Worm (Caenorhabditis elegans) whole organism, L3 larva: ENCODE measurements around the gene ZC250.4.
A peak's percentile ranks its signal among the peaks of the same experiment; 100 is the strongest.

Experiments used
- R02D3.7 ChIP-seq: fragments of 150-350 bp; optimal IDR thresholded peaks from 2 replicates; lab custom pipeline; 2014; ENCODE audit warnings: missing biosample characterization, missing genetic modification characterization
- aly-2 ChIP-seq: fragments of 150-350 bp; optimal IDR thresholded peaks from 2 replicates; lab custom pipeline; 2014; ENCODE audit warnings: missing biosample characterization, missing genetic modification characterization
- ama-1 ChIP-seq: fragments of 150-350 bp; optimal IDR thresholded peaks from 2 replicates; lab custom pipeline; 2018
- ceh-82 ChIP-seq: fragments of 150-350 bp; optimal IDR thresholded peaks from 2 replicates; lab custom pipeline; 2014; ENCODE audit warnings: missing biosample characterization, missing genetic modification characterization
- ceh-9 ChIP-seq: sonication (generic microtip); optimal IDR thresholded peaks from 2 replicates; lab custom pipeline; 2018; ENCODE audit warnings: missing biosample characterization, missing genetic modification characterization
- fkh-10 ChIP-seq: sonication (generic microtip); optimal IDR thresholded peaks from 2 replicates; lab custom pipeline; 2017; ENCODE audit warnings: missing biosample characterization, missing genetic modification reagents, missing genetic modification characterization
- hmg-11 ChIP-seq: sonication (generic microtip); optimal IDR thresholded peaks from 2 replicates; lab custom pipeline; 2016; ENCODE audit warnings: missing genetic modification characterization, missing compliant biosample characterization
- nhr-11 ChIP-seq: fragments of 150-350 bp; optimal IDR thresholded peaks from 2 replicates; lab custom pipeline; 2014; ENCODE audit warnings: missing biosample characterization, missing genetic modification characterization
- nhr-76 ChIP-seq: fragments of 150-350 bp; sonication (generic microtip); optimal IDR thresholded peaks from 5 replicates; lab custom pipeline; 2014; ENCODE audit warnings: missing biosample characterization, missing genetic modification characterization
- pha-4 ChIP-seq: fragments of 150-350 bp; optimal IDR thresholded peaks from 2 replicates; lab custom pipeline; 2014; ENCODE audit warnings: missing biosample characterization, missing genetic modification reagents, missing genetic modification characterization
- sea-2 ChIP-seq: fragments of 150-350 bp; sonication (generic microtip); optimal IDR thresholded peaks from 4 replicates; lab custom pipeline; 2014; ENCODE audit warnings: missing biosample characterization, missing genetic modification reagents, missing genetic modification characterization
- tbx-2 ChIP-seq: sonication (generic microtip); optimal IDR thresholded peaks from 2 replicates; lab custom pipeline; 2016; ENCODE audit warnings: mild to moderate bottlenecking, missing genetic modification characterization, missing compliant biosample characterization
- unc-62 ChIP-seq: fragments of 150-350 bp; sonication (generic microtip); optimal IDR thresholded peaks from 4 replicates; lab custom pipeline; 2014; ENCODE audit warnings: missing biosample characterization, missing genetic modification reagents, missing genetic modification characterization

DNA sequence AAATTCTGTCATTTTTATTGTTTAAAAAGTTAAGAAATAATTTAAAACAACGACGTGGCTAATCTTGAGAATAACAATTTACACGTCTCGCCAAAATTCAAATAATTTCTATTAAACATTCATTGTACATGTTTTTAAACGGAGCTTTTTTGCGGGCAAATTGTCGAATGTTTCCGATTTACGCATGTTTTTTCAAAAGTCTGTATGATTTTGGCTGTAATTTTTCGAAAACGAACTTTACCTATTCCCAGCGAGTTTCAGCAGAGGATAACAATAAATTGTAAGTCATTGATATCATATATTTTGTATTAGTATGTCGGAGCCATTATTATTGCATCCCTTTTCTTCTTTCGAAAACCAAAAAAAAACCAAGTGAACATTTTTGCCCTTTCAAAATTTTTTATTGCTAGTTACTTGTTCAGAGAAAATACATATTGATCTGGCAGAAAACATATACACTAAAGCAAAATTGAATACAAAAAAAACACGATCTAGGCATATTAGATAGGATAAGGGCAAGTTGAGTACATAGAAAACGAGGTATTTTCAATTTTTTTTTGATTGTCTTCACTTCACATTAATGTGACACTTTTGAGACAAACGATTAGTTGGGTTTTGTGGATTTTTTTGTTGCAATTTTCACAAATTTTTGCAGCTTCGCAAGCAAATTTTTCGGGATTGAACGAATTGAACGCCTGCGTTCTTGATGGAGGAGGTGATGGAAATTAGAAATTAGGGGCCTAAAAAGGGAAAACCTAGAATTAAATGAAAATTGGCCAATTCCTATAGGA lies 25.8 kb upstream of the ZC250.4 start, which contains the start of gene F26F12.2:
- TF ChIP-seq ceh-9 (no peak), R02D3.7 (no peak), ceh-82 (tag; lab: Kevin White, UChicago) (no peak), ama-1 (lab: Kevin White, UChicago) (peak; percentile 85), hmg-11 (no peak), fkh-10 (GFP tag; lab: Kevin White, UChicago) (no peak), nhr-76 (no peak), pha-4 (no peak), sea-2 (no peak), unc-62 (GFP tag; lab: Kevin White, UChicago) (no peak), aly-2 (tag; lab: Kevin White, UChicago) (no peak), tbx-2 (tag; lab: Kevin White, UChicago) (no peak), nhr-11 (tag; lab: Kevin White, UChicago) (no peak)
